Fruit fly (Drosophila melanogaster): Measurements from ENCODE around the gene CG14855.
A peak's percentile ranks its signal among the peaks of the same experiment; 100 is the strongest.

The CG14855 gene

dm6 chr3R:14817721-14818215, 21.7 kb downstream of the CG14855 start (continued):
- no peak for TF ChIP-seq CG8765 (GFP tag; IDR thresholded peaks at IDR 0.05)
- no peak for TF ChIP-seq Sox102F (GFP tag; optimal IDR thresholded peaks at IDR 0.05)
- TF ChIP-seq stc (GFP tag; IDR thresholded peaks at IDR 0.05): peak; percentile 8; the same call in 1 of the 2 replicates
- peak; percentile 86 for TF ChIP-seq z (GFP tag; IDR thresholded peaks at IDR 0.05)
- TF ChIP-seq Opbp (GFP tag; IDR thresholded peaks at IDR 0.05; ENCODE audit: partially characterized antibody): peak; percentile 38; the same call in 1 of the 3 replicates
- TF ChIP-seq Asciz (GFP tag; optimal IDR thresholded peaks at IDR 0.05): no peak
- TF ChIP-seq CG32532 (GFP tag; IDR thresholded peaks at IDR 0.05): peak; percentile 35; the same call in 1 of the 2 replicates
- no peak for TF ChIP-seq zf30C (GFP tag; optimal IDR thresholded peaks at IDR 0.05)
- TF ChIP-seq crol (GFP tag; IDR thresholded peaks at IDR 0.05): 0 out of 2 replicates have a peak, but pooled peaks have one; percentile 44
- peak; percentile 56; the same call in 1 of the 2 replicates for TF ChIP-seq Bgb (GFP tag; IDR thresholded peaks at IDR 0.05; ENCODE audit: partially characterized antibody)
- peak; percentile 66 for TF ChIP-seq BtbVII (GFP tag; optimal IDR thresholded peaks at IDR 0.05)
- no peak for TF ChIP-seq Dp (GFP tag; optimal IDR thresholded peaks at IDR 0.05)
- no peak for TF ChIP-seq Fer2 (tag; optimal IDR thresholded peaks at IDR 0.05)
- TF ChIP-seq CG12769 (tag; optimal IDR thresholded peaks at IDR 0.05): peak; percentile 40
- TF ChIP-seq B-H2 (GFP tag; optimal IDR thresholded peaks at IDR 0.05): peak; percentile 15
- no peak for TF ChIP-seq slbo (GFP tag; IDR thresholded peaks at IDR 0.05)
- TF ChIP-seq toy (GFP tag; IDR thresholded peaks at IDR 0.05): no peak
- TF ChIP-seq CG30020 (tag; optimal IDR thresholded peaks at IDR 0.05): no peak
- TF ChIP-seq pros (GFP tag; optimal IDR thresholded peaks at IDR 0.05): peak; percentile 76
- TF ChIP-seq knrl (GFP tag; IDR thresholded peaks at IDR 0.05; ENCODE audit: partially characterized antibody): no peak
- no peak for TF ChIP-seq jigr1 (GFP tag; IDR thresholded peaks at IDR 0.05)
- no peak for TF ChIP-seq CG30431 (GFP tag; optimal IDR thresholded peaks at IDR 0.05)
- TF ChIP-seq NC2α (GFP tag; optimal IDR thresholded peaks at IDR 0.05): no peak
- no peak for TF ChIP-seq GATAe (GFP tag; conservative IDR thresholded peaks at IDR 0.05)
- TF ChIP-seq CG10959 (GFP tag; IDR thresholded peaks at IDR 0.05): no peak
- no peak for TF ChIP-seq tio (GFP tag; optimal IDR thresholded peaks at IDR 0.05)
- TF ChIP-seq gem (tag; optimal IDR thresholded peaks at IDR 0.05): no peak
- no peak for TF ChIP-seq zfh2 (GFP tag; optimal IDR thresholded peaks at IDR 0.05)
- no peak for TF ChIP-seq Lpt (GFP tag; optimal IDR thresholded peaks at IDR 0.05)
- no peak for TF ChIP-seq CG10321 (GFP tag; IDR thresholded peaks at IDR 0.05)
- TF ChIP-seq Hr39 (optimal IDR thresholded peaks at IDR 0.05): no peak
- TF ChIP-seq sim (GFP tag; IDR thresholded peaks at IDR 0.05): no peak
- peak in 1 of 2 experiments; percentile 42 for TF ChIP-seq tll (GFP tag; optimal IDR thresholded peaks at IDR 0.05)
- TF ChIP-seq tgo (GFP tag; IDR thresholded peaks at IDR 0.05): no peak
- no peak for TF ChIP-seq Doc2 (GFP tag; IDR thresholded peaks at IDR 0.05)
- TF ChIP-seq sug (tag; optimal IDR thresholded peaks at IDR 0.05): peak; percentile 16
- TF ChIP-seq CG43689 (GFP tag; IDR thresholded peaks at IDR 0.05): no peak
- TF ChIP-seq CG17802 (tag; optimal IDR thresholded peaks at IDR 0.05): no peak
- no peak for TF ChIP-seq CG11085 (GFP tag; IDR thresholded peaks at IDR 0.05)
- no peak for TF ChIP-seq CG4820 (GFP tag; optimal IDR thresholded peaks at IDR 0.05)
- TF ChIP-seq Sry-δ (GFP tag; optimal IDR thresholded peaks at IDR 0.05): no peak
- TF ChIP-seq Side (GFP tag; optimal IDR thresholded peaks at IDR 0.05): peak; percentile 30
- TF ChIP-seq Dek (tag; optimal IDR thresholded peaks at IDR 0.05): no peak
- no peak for TF ChIP-seq CG17612 (GFP tag; IDR thresholded peaks at IDR 0.05)
- no peak for TF ChIP-seq CG14014 (GFP tag; IDR thresholded peaks at IDR 0.05)
- no peak for TF ChIP-seq ATbp (GFP tag; optimal IDR thresholded peaks at IDR 0.05)
- TF ChIP-seq CG14441 (GFP tag; IDR thresholded peaks at IDR 0.05): no peak
- no peak for TF ChIP-seq H15 (GFP tag; IDR thresholded peaks at IDR 0.05)
- TF ChIP-seq CG2116 (GFP tag; optimal IDR thresholded peaks at IDR 0.05): no peak
- TF ChIP-seq lbe (GFP tag; optimal IDR thresholded peaks at IDR 0.05): peak; percentile 53
- TF ChIP-seq ap (GFP tag; IDR thresholded peaks at IDR 0.05): no peak
- TF ChIP-seq br (optimal IDR thresholded peaks at IDR 0.05): no peak
